Worm (Caenorhabditis elegans): ENCODE data around the gene Y54F10BM.6.

Y54F10BM.6 gene

DNA sequence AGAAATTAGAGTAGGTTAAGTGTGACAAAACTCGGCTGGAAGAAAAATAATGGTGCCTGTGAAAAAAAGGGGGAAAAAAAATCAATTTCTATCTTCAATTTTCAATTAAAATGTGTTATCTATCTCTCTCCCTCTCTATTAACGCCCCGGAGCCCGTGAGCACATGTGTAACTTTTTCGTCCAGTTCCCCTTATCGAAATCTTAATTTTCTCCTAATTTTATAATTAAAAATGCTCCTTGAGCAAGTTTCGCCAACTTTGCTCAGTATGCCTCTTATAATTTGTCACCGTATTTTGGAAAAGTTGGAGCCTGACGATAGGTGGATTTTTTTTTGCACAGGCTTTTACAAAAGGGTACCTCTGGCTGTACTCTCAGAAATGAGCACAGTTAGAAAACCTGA lies 45.0 kb downstream of the Y54F10BM.6 start, which contains the start of the genes fbxa-1 and Y54F10BM.20:
Gene fbxa-1 (minus strand): TSS at position 101 of the 400 bp plus-strand sequence.
Gene Y54F10BM.20 (plus strand): TSS at position 231 of the 400 bp plus-strand sequence.
- no peak for TF ChIP-seq nhr-28 (tag; optimal IDR thresholded peaks at IDR 0.05)

DNA sequence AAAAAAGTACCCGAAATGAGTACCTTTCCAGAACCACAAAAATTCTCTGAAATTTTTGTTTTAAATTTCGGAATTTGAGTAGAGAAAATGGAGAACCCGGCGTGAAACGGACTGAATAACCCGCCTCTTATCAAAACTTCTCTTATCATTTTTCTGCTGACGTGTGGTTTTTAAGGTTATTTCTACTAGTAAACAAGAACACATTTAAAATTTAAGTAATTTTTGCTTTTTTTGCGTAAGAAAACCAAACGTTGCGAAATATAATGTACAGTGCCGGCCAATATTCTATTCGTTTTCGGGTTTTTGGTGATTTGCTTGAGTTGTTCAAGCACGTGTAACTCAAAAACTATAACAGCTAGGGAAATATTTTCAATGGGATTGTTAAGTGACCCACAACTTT lies 48.0 kb downstream of the Y54F10BM.6 start:
- no peak for TF ChIP-seq bed-3 (GFP tag; optimal IDR thresholded peaks at IDR 0.05)
- TF ChIP-seq flh-1 (GFP tag; optimal IDR thresholded peaks at IDR 0.05): no peak
- TF ChIP-seq mls-2 (tag; optimal IDR thresholded peaks at IDR 0.05): no peak
- no peak for TF ChIP-seq lsy-2 (tag; optimal IDR thresholded peaks at IDR 0.05)
- no peak for TF ChIP-seq ham-2 (GFP tag; optimal IDR thresholded peaks at IDR 0.05)

All from whole organism, mixed stage, embryonic.